Worm (Caenorhabditis elegans): Measurements from ENCODE around the gene pup-2.

pup-2 gene

ce11 chrIII:5196298-5197045 lies 10.8 kb downstream of the pup-2 start (continued):
- TF ChIP-seq Y53G8AR.9 (GFP tag; conservative IDR thresholded peaks at IDR 0.05) (peak; percentile 77), Y95B8A.8 (GFP tag; IDR thresholded peaks at IDR 0.05) (0 out of 2 replicates have a peak, but pooled peaks have one; percentile 20), nfya-2 (GFP tag; IDR thresholded peaks at IDR 0.05) (no peak), ceh-27 (GFP tag; optimal IDR thresholded peaks at IDR 0.05) (peak; percentile 25), ztf-26 (tag; optimal IDR thresholded peaks at IDR 0.05) (no peak), F39B2.1 (GFP tag; IDR thresholded peaks at IDR 0.05) (no peak), madf-10 (tag; optimal IDR thresholded peaks at IDR 0.05) (peak; percentile 63), T26A5.8 (tag; optimal IDR thresholded peaks at IDR 0.05) (no peak), F52B5.7 (tag; optimal IDR thresholded peaks at IDR 0.05) (peak; percentile 11), nhr-80 (tag; optimal IDR thresholded peaks at IDR 0.05) (peak; percentile 42), nhr-27 (tag; optimal IDR thresholded peaks at IDR 0.05) (no peak), hmg-1.2 (GFP tag; IDR thresholded peaks at IDR 0.05) (peak; percentile 26; the same call in 1 of the 2 replicates), F22D6.2 (tag; optimal IDR thresholded peaks at IDR 0.05) (no peak), madf-3 (GFP tag; IDR thresholded peaks at IDR 0.05) (0 out of 2 replicates have a peak, but pooled peaks have one; percentile 57), cebp-1 (GFP tag; IDR thresholded peaks at IDR 0.05) (0 out of 2 replicates have a peak, but pooled peaks have one; percentile 12), cebp-1 (tag; optimal IDR thresholded peaks at IDR 0.05) (peak; percentile 68), nfyb-1 (GFP tag; IDR thresholded peaks at IDR 0.05) (peak; percentile 83), ekl-4 (GFP tag; IDR thresholded peaks at IDR 0.05) (peak; percentile 56; the same call in 1 of the 2 replicates)

- TF ChIP-seq egl-18 (GFP tag; IDR thresholded peaks at IDR 0.05) (0 out of 2 replicates have a peak, but pooled peaks have one; percentile 31), attf-6 (GFP tag; IDR thresholded peaks at IDR 0.05) (peak; percentile 32; the same call in 1 of the 2 replicates), egl-44 (GFP tag; IDR thresholded peaks at IDR 0.05) (no peak)
These were observed 13.9 kb downstream of the pup-2 start, which contains the start of gene emb-8 for ce11 chrIII:5199577-5199976. TSS of gene emb-8 (minus strand) at chrIII:5199677.

ce11 chrIII:5200349-5200748 lies 14.6 kb downstream of the pup-2 start:
- TF ChIP-seq dox-1 (GFP tag; IDR thresholded peaks at IDR 0.05): no peak
- TF ChIP-seq F52B5.7 (tag; optimal IDR thresholded peaks at IDR 0.05): no peak
- no peak for TF ChIP-seq aptf-2 (GFP tag; conservative IDR thresholded peaks at IDR 0.05)
- no peak for TF ChIP-seq hlh-26 (GFP tag; conservative IDR thresholded peaks at IDR 0.05)
- no peak for TF ChIP-seq let-607 (tag; optimal IDR thresholded peaks at IDR 0.05)
- TF ChIP-seq ztf-6 (GFP tag; IDR thresholded peaks at IDR 0.05): no peak
- no peak for TF ChIP-seq F33H1.4 (GFP tag; IDR thresholded peaks at IDR 0.05)
- peak; percentile 1 for TF ChIP-seq lin-54 (GFP tag; optimal IDR thresholded peaks at IDR 0.05)
- TF ChIP-seq nhr-80 (tag; optimal IDR thresholded peaks at IDR 0.05): peak; percentile 29
- TF ChIP-seq him-1 (tag; optimal IDR thresholded peaks at IDR 0.05): no peak
- TF ChIP-seq nhr-27 (tag; optimal IDR thresholded peaks at IDR 0.05): no peak
- TF ChIP-seq let-526 (GFP tag; IDR thresholded peaks at IDR 0.05): no peak
- no peak for TF ChIP-seq unc-62 (GFP tag; optimal IDR thresholded peaks at IDR 0.05)
- TF ChIP-seq pha-4 (tag; optimal IDR thresholded peaks at IDR 0.05): peak; percentile 22

ce11 chrIII:5201267-5201666 lies 15.5 kb downstream of the pup-2 start:
- no peak for TF ChIP-seq sea-2 (GFP tag; IDR thresholded peaks at IDR 0.05)
- no peak for TF ChIP-seq F49E8.2 (tag; optimal IDR thresholded peaks at IDR 0.05; ENCODE audit: insufficient read depth)
- no peak for TF ChIP-seq somi-1 (GFP tag; optimal IDR thresholded peaks at IDR 0.05)
- TF ChIP-seq ztf-25 (GFP tag; IDR thresholded peaks at IDR 0.05): no peak
- no peak for TF ChIP-seq Y53G8AR.9 (GFP tag; conservative IDR thresholded peaks at IDR 0.05)
- peak; percentile 35 for TF ChIP-seq atf-7 (tag; optimal IDR thresholded peaks at IDR 0.05)
- TF ChIP-seq ceh-27 (GFP tag; optimal IDR thresholded peaks at IDR 0.05): no peak
- no peak for TF ChIP-seq snpc-4 (GFP tag; optimal IDR thresholded peaks at IDR 0.05)
- TF ChIP-seq snpc-4 (tag; optimal IDR thresholded peaks at IDR 0.05): peak in 1 of 4 experiments; percentile 17
- TF ChIP-seq F33H1.4 (GFP tag; IDR thresholded peaks at IDR 0.05): no peak
- peak; percentile 90 for TF ChIP-seq nhr-80 (tag; optimal IDR thresholded peaks at IDR 0.05)
- TF ChIP-seq tbp1 (GFP tag; optimal IDR thresholded peaks at IDR 0.05): peak; percentile 11
- TF ChIP-seq hmg-1.2 (GFP tag; IDR thresholded peaks at IDR 0.05): no peak
- no peak for TF ChIP-seq efl-1 (GFP tag; optimal IDR thresholded peaks at IDR 0.05)
- TF ChIP-seq ceh-91 (GFP tag; IDR thresholded peaks at IDR 0.05): no peak
- no peak for TF ChIP-seq F22D6.2 (tag; optimal IDR thresholded peaks at IDR 0.05)
- no peak for TF ChIP-seq pbrm-1 (GFP tag; IDR thresholded peaks at IDR 0.05)

Data from whole organism, young adult.